Fruit fly (Drosophila melanogaster): ENCODE data around the gene CG17493.

The CG17493 gene

dm6 chr2L:22574314-22574713, 24.4 kb downstream of the CG17493 start:
- TF ChIP-seq brk (GFP tag; optimal IDR thresholded peaks at IDR 0.05) (no peak), jim (GFP tag; optimal IDR thresholded peaks at IDR 0.05) (no peak), Sp1 (GFP tag; optimal IDR thresholded peaks at IDR 0.05) (no peak), HLH106 (tag; optimal IDR thresholded peaks at IDR 0.05) (no peak), Jra (GFP tag; optimal IDR thresholded peaks at IDR 0.05) (no peak), Dfd (GFP tag; optimal IDR thresholded peaks at IDR 0.05) (no peak), Vsx2 (GFP tag; optimal IDR thresholded peaks at IDR 0.05; ENCODE audit: partially characterized antibody) (no peak)

- TF ChIP-seq jim (GFP tag; optimal IDR thresholded peaks at IDR 0.05) (no peak), CrebA (GFP tag; optimal IDR thresholded peaks at IDR 0.05; ENCODE audit: borderline replicate concordance) (no peak), pan (optimal IDR thresholded peaks at IDR 0.05) (no peak), Hr78 (GFP tag; optimal IDR thresholded peaks at IDR 0.05) (no peak)
Measured at dm6 chr2L:22575346-22575745, 25.5 kb downstream of the CG17493 start.

- TF ChIP-seq Dif (GFP tag; optimal IDR thresholded peaks at IDR 0.05; ENCODE audit: partially characterized antibody) (no peak), pan (optimal IDR thresholded peaks at IDR 0.05) (no peak)
Measured at dm6 chr2L:22577875-22578274, 28.0 kb downstream of the CG17493 start.

dm6 chr2L:22578920-22579548, 29.2 kb downstream of the CG17493 start, which contains the start of gene Slmap:
Slmap (plus strand) TSS chr2L:22579072.
- TF ChIP-seq CG9705 (GFP tag; optimal IDR thresholded peaks at IDR 0.05) (no peak), N (GFP tag; optimal IDR thresholded peaks at IDR 0.05) (peak; percentile 20)
